Worm (Caenorhabditis elegans) whole organism, L3 larva: Measurements from ENCODE around the gene nduf-9.

Experiments
- ZK546.5 ChIP-seq: sonication (generic microtip); optimal IDR thresholded peaks from 2 replicates; lab custom pipeline; 2017; ENCODE audit warnings: missing biosample characterization, missing genetic modification characterization
- ceh-82 ChIP-seq: fragments of 150-350 bp; optimal IDR thresholded peaks from 2 replicates; lab custom pipeline; 2014; ENCODE audit warnings: missing biosample characterization, missing genetic modification characterization
- daf-12 ChIP-seq: fragments of 150-350 bp; optimal IDR thresholded peaks from 2 replicates; lab custom pipeline; 2014; ENCODE audit warnings: missing biosample characterization, missing genetic modification reagents, missing genetic modification characterization
- elt-1 ChIP-seq: fragments of 150-350 bp; optimal IDR thresholded peaks from 2 replicates; lab custom pipeline; 2014; ENCODE audit warnings: missing biosample characterization, missing genetic modification characterization
- elt-3 ChIP-seq, 3 experiments: fragments of 150-350 bp in 1 of 3; sonication (generic microtip) in 2 of 3; optimal IDR thresholded peaks; 2 replicates in 2 of 3; 4 replicates in 1 of 3; lab custom pipeline; 2014 to 2017; ENCODE audit warnings: missing biosample characterization in 3 of 3, missing genetic modification characterization in 3 of 3
- fkh-10 ChIP-seq: sonication (generic microtip); optimal IDR thresholded peaks from 2 replicates; lab custom pipeline; 2017; ENCODE audit warnings: missing biosample characterization, missing genetic modification reagents, missing genetic modification characterization
- mdl-1 ChIP-seq: fragments of 150-350 bp; optimal IDR thresholded peaks from 2 replicates; lab custom pipeline; 2014; ENCODE audit warnings: missing biosample characterization, missing genetic modification characterization
- nfya-1 ChIP-seq: sonication (generic microtip); optimal IDR thresholded peaks from 2 replicates; lab custom pipeline; 2017; ENCODE audit warnings: missing genetic modification characterization, mild to moderate bottlenecking, missing compliant biosample characterization, antibody characterized with exemption, moderate library complexity; ENCODE audit not compliant: insufficient read depth
- nhr-237 ChIP-seq: fragments of 150-350 bp; optimal IDR thresholded peaks from 2 replicates; lab custom pipeline; 2014; ENCODE audit warnings: missing biosample characterization, missing genetic modification characterization
- pha-4 ChIP-seq: fragments of 150-350 bp; optimal IDR thresholded peaks from 2 replicates; lab custom pipeline; 2014; ENCODE audit warnings: missing biosample characterization, missing genetic modification reagents, missing genetic modification characterization
- skn-1 ChIP-seq: fragments of 150-350 bp; optimal IDR thresholded peaks from 2 replicates; lab custom pipeline; 2014; ENCODE audit warnings: missing biosample characterization, missing genetic modification characterization
- unc-62 ChIP-seq: fragments of 150-350 bp; sonication (generic microtip); optimal IDR thresholded peaks from 4 replicates; lab custom pipeline; 2014; ENCODE audit warnings: missing biosample characterization, missing genetic modification reagents, missing genetic modification characterization
- zag-1 ChIP-seq: fragments of 150-350 bp; optimal IDR thresholded peaks from 2 replicates; lab custom pipeline; 2014; ENCODE audit warnings: missing biosample characterization, missing genetic modification characterization
- ztf-11 ChIP-seq: fragments of 150-350 bp; optimal IDR thresholded peaks from 2 replicates; lab custom pipeline; 2014; ENCODE audit warnings: missing biosample characterization, missing genetic modification characterization

- TF ChIP-seq unc-62 (GFP tag; lab: Kevin White, UChicago) (no peak), elt-1 (tag; lab: Kevin White, UChicago) (no peak), elt-3 (tag; optimal IDR thresholded peaks at IDR 0.05; lab: Kevin White, UChicago) (no peak), mdl-1 (tag; lab: Kevin White, UChicago) (no peak), nhr-237 (tag; lab: Kevin White, UChicago) (no peak), fkh-10 (GFP tag; lab: Kevin White, UChicago) (no peak), pha-4 (tag; lab: Kevin White, UChicago) (no peak), ceh-82 (tag; lab: Kevin White, UChicago) (no peak), nfya-1 (tag; lab: Kevin White, UChicago) (no peak), daf-12 (tag; lab: Kevin White, UChicago) (no peak), zag-1 (tag; lab: Kevin White, UChicago) (no peak), ztf-11 (no peak), skn-1 (no peak), ZK546.5 (no peak)
Measured at ce11 chrIII:3240893-3241292, 7.5 kb downstream of the nduf-9 start.
